Worm (Caenorhabditis elegans) whole organism, L1 larva: ENCODE measurements around the gene ZK381.8.

ENCODE experiments used
- C16A3.4 ChIP-seq: fragments of 150-350 bp; optimal IDR thresholded peaks from 2 replicates; lab custom pipeline; 2014; ENCODE audit warnings: missing biosample characterization, missing genetic modification characterization
- ama-1 ChIP-seq: fragments of 150-350 bp; optimal IDR thresholded peaks from 2 replicates; lab custom pipeline; 2014
- ceh-82 ChIP-seq, 3 experiments: fragments of 150-350 bp in 1 of 3; sonication (generic microtip) in 2 of 3; optimal IDR thresholded peaks; 2 replicates each; lab custom pipeline; 2014 to 2017; ENCODE audit warnings: missing biosample characterization in 3 of 3, missing genetic modification characterization in 3 of 3
- ces-1 ChIP-seq: fragments of 150-350 bp; optimal IDR thresholded peaks from 2 replicates; lab custom pipeline; 2014; ENCODE audit warnings: missing biosample characterization, missing genetic modification reagents, missing genetic modification characterization
- egl-13 ChIP-seq: sonication (generic microtip); optimal IDR thresholded peaks from 2 replicates; lab custom pipeline; 2016; ENCODE audit warnings: missing genotype, missing genetic modification reagents, missing genetic modification characterization, missing compliant biosample characterization
- lin-15B ChIP-seq: fragments of 150-350 bp; sonication (generic microtip); optimal IDR thresholded peaks from 3 replicates; lab custom pipeline; 2014; ENCODE audit warnings: missing biosample characterization, missing genetic modification characterization
- lin-39 ChIP-seq: fragments of 150-350 bp; optimal IDR thresholded peaks from 2 replicates; lab custom pipeline; 2014; ENCODE audit warnings: missing biosample characterization, missing genetic modification reagents, missing genetic modification characterization
- nhr-11 ChIP-seq: fragments of 150-350 bp; optimal IDR thresholded peaks from 2 replicates; lab custom pipeline; 2014; ENCODE audit warnings: missing biosample characterization, missing genetic modification characterization
- nhr-237 ChIP-seq: fragments of 150-350 bp; optimal IDR thresholded peaks from 2 replicates; lab custom pipeline; 2014; ENCODE audit warnings: missing biosample characterization, missing genetic modification characterization
- pax-3 ChIP-seq: fragments of 200-800 bp; sonication (Bioruptor generic); optimal IDR thresholded peaks from 2 replicates; lab custom pipeline; 2018; ENCODE audit warnings: mild to moderate bottlenecking, missing genetic modification characterization, moderate library complexity, missing compliant biosample characterization
- unc-62 ChIP-seq: fragments of 150-350 bp; optimal IDR thresholded peaks from 2 replicates; lab custom pipeline; 2014; ENCODE audit warnings: missing biosample characterization, missing genetic modification reagents, missing genetic modification characterization
- unc-86 ChIP-seq: sonication (generic microtip); optimal IDR thresholded peaks from 2 replicates; lab custom pipeline; 2016; ENCODE audit warnings: missing genetic modification characterization, missing compliant biosample characterization
- ztf-11 ChIP-seq, 2 experiments: sonication (generic microtip); optimal IDR thresholded peaks; 2 replicates each; lab custom pipeline; 2016 to 2017; ENCODE audit warnings: missing genetic modification characterization in 2 of 2, missing biosample characterization in 1 of 2, missing compliant biosample characterization in 1 of 2

- TF ChIP-seq unc-86 (tag; lab: Kevin White, UChicago) = no peak
- TF ChIP-seq pax-3 (tag; lab: Kevin White, UChicago) = no peak
- TF ChIP-seq ama-1 (lab: Kevin White, UChicago) = no peak
- no peak for TF ChIP-seq lin-39 (tag; lab: Kevin White, UChicago)
- no peak for TF ChIP-seq ztf-11 (tag; optimal IDR thresholded peaks at IDR 0.05; lab: Kevin White, UChicago)
- TF ChIP-seq nhr-237 (tag; lab: Kevin White, UChicago) = no peak
- TF ChIP-seq C16A3.4 (tag; lab: Kevin White, UChicago) = no peak
- no peak for TF ChIP-seq egl-13 (tag; lab: Kevin White, UChicago)
- no peak for TF ChIP-seq ceh-82 (tag; optimal IDR thresholded peaks at IDR 0.05; lab: Kevin White, UChicago)
- TF ChIP-seq unc-62 = no peak
- TF ChIP-seq lin-15B (tag; lab: Kevin White, UChicago) = no peak
- TF ChIP-seq ces-1 = no peak
- no peak for TF ChIP-seq nhr-11 (tag; lab: Kevin White, UChicago)
Measured at ce11 chrIV:6957341-6957740, 12.8 kb downstream of the ZK381.8 start, which contains the start of gene jnk-1.
